Fruit fly (Drosophila melanogaster) whole organism, embryonic: ENCODE measurements around the gene ThrRS.
A peak's percentile ranks its signal among the peaks of the same experiment; 100 is the strongest.

Source experiments
- Abd-B ChIP-seq: fragments of 200-800 bp; sonication (Bioruptor generic); optimal IDR thresholded peaks from 2 replicates; lab custom pipeline; 2018; ENCODE audit warnings: missing biosample characterization, mild to moderate bottlenecking, missing genetic modification characterization, moderate library complexity
- CG10462 ChIP-seq: fragments of 200-800 bp; sonication (Bioruptor generic); optimal IDR thresholded peaks from 2 replicates; lab custom pipeline; 2016; ENCODE audit warnings: missing biosample characterization, missing genetic modification characterization
- CG12744 ChIP-seq: fragments of 200-800 bp; sonication (Bioruptor generic); optimal IDR thresholded peaks from 2 replicates; lab custom pipeline; 2016; ENCODE audit warnings: missing biosample characterization, missing genetic modification characterization
- CG13287 ChIP-seq: fragments of 200-800 bp; sonication (Bioruptor generic); IDR thresholded peaks from 2 replicates; pipeline ENCODE4 v1.3.6; 2022; ENCODE audit warnings: missing biosample characterization, missing genetic modification characterization; ENCODE audit not compliant: partially characterized antibody
- CG13424 ChIP-seq: fragments of 200-800 bp; sonication (Bioruptor generic); optimal IDR thresholded peaks from 2 replicates; lab custom pipeline; 2019; ENCODE audit warnings: missing biosample characterization, mild to moderate bottlenecking, missing genetic modification characterization, moderate library complexity
- CG17186 ChIP-seq: fragments of 200-800 bp; sonication (Bioruptor generic); optimal IDR thresholded peaks from 3 replicates; lab custom pipeline; 2017; ENCODE audit warnings: missing biosample characterization, missing genetic modification reagents, missing genetic modification characterization
- CG17359 ChIP-seq: fragments of 200-800 bp; sonication (Bioruptor generic); optimal IDR thresholded peaks from 3 replicates; lab custom pipeline; 2018; ENCODE audit warnings: missing biosample characterization, mild to moderate bottlenecking, missing genetic modification characterization, moderate library complexity
- CG2116 ChIP-seq: fragments of 200-800 bp; sonication (Bioruptor generic); optimal IDR thresholded peaks from 3 replicates; lab custom pipeline; 2018; ENCODE audit warnings: missing biosample characterization, mild to moderate bottlenecking, missing genetic modification characterization
- CG2875 ChIP-seq: fragments of 200-800 bp; sonication (Bioruptor generic); optimal IDR thresholded peaks from 2 replicates; lab custom pipeline; 2017; ENCODE audit warnings: missing biosample characterization, mild to moderate bottlenecking, missing genetic modification characterization, missing genetic modification reagents
- CG30020 ChIP-seq: fragments of 200-800 bp; optimal IDR thresholded peaks from 2 replicates; lab custom pipeline; 2019; ENCODE audit warnings: missing biosample characterization, mild to moderate bottlenecking, missing genetic modification characterization, moderate library complexity
- CG3407 ChIP-seq: fragments of 200-800 bp; sonication (Bioruptor generic); optimal IDR thresholded peaks from 2 replicates; lab custom pipeline; 2018; ENCODE audit warnings: missing biosample characterization, mild to moderate bottlenecking, missing genetic modification characterization
- CG4282 ChIP-seq: fragments of 200-800 bp; sonication (Bioruptor generic); optimal IDR thresholded peaks from 2 replicates; lab custom pipeline; 2016; ENCODE audit warnings: missing biosample characterization, missing genetic modification characterization
- CG4328 ChIP-seq: fragments of 200-800 bp; sonication (Bioruptor generic); optimal IDR thresholded peaks from 3 replicates; lab custom pipeline; 2017; ENCODE audit warnings: missing biosample characterization, missing genetic modification reagents, missing genetic modification characterization
- CG4360 ChIP-seq: fragments of 200-800 bp; sonication (Bioruptor generic); IDR thresholded peaks from 2 replicates; pipeline ENCODE4 v1.3.6; 2022; ENCODE audit warnings: missing biosample characterization, missing genetic modification characterization
- CG4730 ChIP-seq: fragments of 200-800 bp; sonication (Bioruptor generic); IDR thresholded peaks from 2 replicates; pipeline ENCODE4 v1.3.6; 2022; ENCODE audit warnings: missing biosample characterization, missing genetic modification characterization
- CG6813 ChIP-seq: fragments of 200-800 bp; sonication (Bioruptor generic); optimal IDR thresholded peaks from 2 replicates; lab custom pipeline; 2017; ENCODE audit warnings: missing biosample characterization, missing genetic modification characterization, mild to moderate bottlenecking, moderate library complexity, missing genetic modification reagents
- CG7372 ChIP-seq: fragments of 200-800 bp; sonication (Bioruptor generic); IDR thresholded peaks from 2 replicates; pipeline ENCODE4 v1.3.6; 2022; ENCODE audit warnings: missing biosample characterization, missing genetic modification characterization
- CG7987 ChIP-seq: fragments of 200-800 bp; sonication (Bioruptor generic); optimal IDR thresholded peaks from 2 replicates; lab custom pipeline; 2018; ENCODE audit warnings: missing biosample characterization, mild to moderate bottlenecking, missing genetic modification characterization, moderate library complexity
- CG9797 ChIP-seq: fragments of 200-800 bp; sonication (Bioruptor generic); optimal IDR thresholded peaks from 3 replicates; lab custom pipeline; 2018; ENCODE audit warnings: missing biosample characterization, mild to moderate bottlenecking, missing genetic modification characterization
- Camta ChIP-seq: fragments of 200-800 bp; sonication (Bioruptor generic); optimal IDR thresholded peaks from 2 replicates; lab custom pipeline; 2016; ENCODE audit warnings: missing biosample characterization, missing genetic modification characterization
- ERR ChIP-seq: fragments of 200-800 bp; sonication (Bioruptor generic); optimal IDR thresholded peaks from 2 replicates; lab custom pipeline; 2016; ENCODE audit warnings: missing biosample characterization, missing genetic modification characterization
- Hmx ChIP-seq: fragments of 200-800 bp; sonication (Bioruptor generic); optimal IDR thresholded peaks from 2 replicates; lab custom pipeline; 2016; ENCODE audit warnings: missing biosample characterization, missing genetic modification characterization
- Hsf ChIP-seq: fragments of 200-800 bp; sonication (Bioruptor generic); optimal IDR thresholded peaks from 3 replicates; lab custom pipeline; 2016; ENCODE audit warnings: missing biosample characterization, missing genetic modification characterization
- MBD-R2 ChIP-seq: fragments of 200-800 bp; sonication (Bioruptor generic); IDR thresholded peaks from 2 replicates; pipeline ENCODE4 v1.3.6; 2022; ENCODE audit warnings: missing biosample characterization, missing genetic modification characterization
- Nf-YA ChIP-seq: fragments of 200-800 bp; sonication (Bioruptor generic); IDR thresholded peaks from 2 replicates; pipeline ENCODE4 v1.3.6; 2022; ENCODE audit warnings: missing biosample characterization, missing genetic modification characterization
- Optix ChIP-seq: fragments of 200-800 bp; sonication (Bioruptor generic); IDR thresholded peaks from 3 replicates; pipeline ENCODE4 v1.3.6; 2022; ENCODE audit warnings: missing biosample characterization, missing genetic modification characterization
- Pdp1 ChIP-seq, 2 experiments: fragments of 200-800 bp; sonication (Bioruptor generic); optimal IDR thresholded peaks; 3 replicates each; lab custom pipeline; 2016; ENCODE audit warnings: missing biosample characterization in 2 of 2, missing genetic modification characterization in 2 of 2, mild to moderate bottlenecking in 1 of 2, moderate library complexity in 1 of 2
- Ssrp ChIP-seq: fragments of 200-800 bp; sonication (Bioruptor generic); optimal IDR thresholded peaks from 2 replicates; lab custom pipeline; 2018; ENCODE audit warnings: missing biosample characterization, mild to moderate bottlenecking, missing genetic modification characterization, moderate library complexity
- Tbp ChIP-seq: fragments of >200 bp; optimal IDR thresholded peaks from 2 replicates; lab custom pipeline; 2018; ENCODE audit warnings: missing biosample characterization, missing genetic modification characterization
- ab ChIP-seq: fragments of 200-800 bp; sonication (Bioruptor generic); optimal IDR thresholded peaks from 2 replicates; lab custom pipeline; 2016; ENCODE audit warnings: missing biosample characterization, missing genetic modification characterization
- abd-A ChIP-seq: fragments of 200-800 bp; sonication (Bioruptor generic); optimal IDR thresholded peaks from 3 replicates; lab custom pipeline; 2019; ENCODE audit warnings: missing biosample characterization, mild to moderate bottlenecking, missing genetic modification characterization, moderate library complexity
- cg ChIP-seq: fragments of 200-800 bp; sonication (Bioruptor generic); optimal IDR thresholded peaks from 3 replicates; lab custom pipeline; 2019; ENCODE audit warnings: missing biosample characterization, mild to moderate bottlenecking, missing genetic modification characterization, moderate library complexity
- emc ChIP-seq: fragments of 200-800 bp; sonication (Bioruptor generic); optimal IDR thresholded peaks from 2 replicates; lab custom pipeline; 2016; ENCODE audit warnings: missing biosample characterization, missing genetic modification characterization
- fd96Cb ChIP-seq: fragments of 200-800 bp; sonication (Bioruptor generic); optimal IDR thresholded peaks from 2 replicates; lab custom pipeline; 2018; ENCODE audit warnings: missing biosample characterization, mild to moderate bottlenecking, missing genetic modification characterization, moderate library complexity
- fu2 ChIP-seq: fragments of 200-800 bp; sonication (Bioruptor generic); optimal IDR thresholded peaks from 2 replicates; lab custom pipeline; 2016; ENCODE audit warnings: missing biosample characterization, missing genetic modification characterization
- gcm ChIP-seq: fragments of 200-800 bp; sonication (Bioruptor generic); optimal IDR thresholded peaks from 2 replicates; lab custom pipeline; 2019; ENCODE audit warnings: missing biosample characterization, mild to moderate bottlenecking, missing genetic modification characterization, moderate library complexity
- gem ChIP-seq: fragments of 200-800 bp; sonication (Bioruptor generic); optimal IDR thresholded peaks from 2 replicates; lab custom pipeline; 2019; ENCODE audit warnings: missing biosample characterization, mild to moderate bottlenecking, missing genetic modification characterization, moderate library complexity
- gsb ChIP-seq: fragments of 200-800 bp; sonication (Bioruptor generic); IDR thresholded peaks from 2 replicates; pipeline ENCODE4 v1.3.6; 2022; ENCODE audit warnings: missing biosample characterization, missing genetic modification characterization
- hkb ChIP-seq, 2 experiments: fragments of 200-800 bp in 1 of 2; fragments of >200 bp in 1 of 2; sonication (Bioruptor generic) in 1 of 2; IDR thresholded peaks in 1 of 2; optimal IDR thresholded peaks in 1 of 2; 2 replicates each; pipeline versions ENCODE4 v1.3.6 to Lab custom; 2017 to 2022; ENCODE audit warnings: missing biosample characterization in 1 of 2, missing genetic modification characterization in 1 of 2
- kni ChIP-seq: fragments of 200-800 bp; sonication (Bioruptor generic); optimal IDR thresholded peaks from 3 replicates; lab custom pipeline; 2017; ENCODE audit warnings: mild to moderate bottlenecking, missing biosample characterization, missing genetic modification reagents, missing genetic modification characterization
- knrl ChIP-seq: fragments of 200-800 bp; sonication (Bioruptor generic); IDR thresholded peaks from 3 replicates; pipeline ENCODE4 v1.3.6; 2022; ENCODE audit warnings: missing biosample characterization, missing genetic modification characterization; ENCODE audit not compliant: partially characterized antibody
- sc ChIP-seq, 3 experiments: fragments of >200 bp in 2 of 3; fragments of 200-800 bp in 1 of 3; sonication (Bioruptor generic) in 1 of 3; optimal IDR thresholded peaks; 2 replicates in 2 of 3; 3 replicates in 1 of 3; lab custom pipeline; 2017; ENCODE audit warnings: mild to moderate bottlenecking in 1 of 3, missing biosample characterization in 1 of 3, missing genetic modification characterization in 1 of 3, missing genetic modification reagents in 1 of 3
- scrt ChIP-seq: fragments of 200-800 bp; sonication (Bioruptor generic); optimal IDR thresholded peaks from 2 replicates; lab custom pipeline; 2018; ENCODE audit warnings: missing biosample characterization, mild to moderate bottlenecking, missing genetic modification characterization, moderate library complexity
- vfl ChIP-seq: fragments of 200-800 bp; sonication (Bioruptor generic); optimal IDR thresholded peaks from 2 replicates; lab custom pipeline; 2016; ENCODE audit warnings: missing biosample characterization, missing genetic modification characterization
- vnd ChIP-seq: fragments of 200-800 bp; sonication (Bioruptor generic); IDR thresholded peaks from 3 replicates; pipeline ENCODE4 v1.3.6; 2022; ENCODE audit warnings: missing biosample characterization, missing genetic modification characterization; ENCODE audit not compliant: partially characterized antibody
- wor ChIP-seq: fragments of 200-800 bp; sonication (Bioruptor generic); IDR thresholded peaks from 2 replicates; pipeline ENCODE4 v1.3.6; 2022; ENCODE audit warnings: missing biosample characterization, missing genetic modification characterization

Gene ThrRS

DNA sequence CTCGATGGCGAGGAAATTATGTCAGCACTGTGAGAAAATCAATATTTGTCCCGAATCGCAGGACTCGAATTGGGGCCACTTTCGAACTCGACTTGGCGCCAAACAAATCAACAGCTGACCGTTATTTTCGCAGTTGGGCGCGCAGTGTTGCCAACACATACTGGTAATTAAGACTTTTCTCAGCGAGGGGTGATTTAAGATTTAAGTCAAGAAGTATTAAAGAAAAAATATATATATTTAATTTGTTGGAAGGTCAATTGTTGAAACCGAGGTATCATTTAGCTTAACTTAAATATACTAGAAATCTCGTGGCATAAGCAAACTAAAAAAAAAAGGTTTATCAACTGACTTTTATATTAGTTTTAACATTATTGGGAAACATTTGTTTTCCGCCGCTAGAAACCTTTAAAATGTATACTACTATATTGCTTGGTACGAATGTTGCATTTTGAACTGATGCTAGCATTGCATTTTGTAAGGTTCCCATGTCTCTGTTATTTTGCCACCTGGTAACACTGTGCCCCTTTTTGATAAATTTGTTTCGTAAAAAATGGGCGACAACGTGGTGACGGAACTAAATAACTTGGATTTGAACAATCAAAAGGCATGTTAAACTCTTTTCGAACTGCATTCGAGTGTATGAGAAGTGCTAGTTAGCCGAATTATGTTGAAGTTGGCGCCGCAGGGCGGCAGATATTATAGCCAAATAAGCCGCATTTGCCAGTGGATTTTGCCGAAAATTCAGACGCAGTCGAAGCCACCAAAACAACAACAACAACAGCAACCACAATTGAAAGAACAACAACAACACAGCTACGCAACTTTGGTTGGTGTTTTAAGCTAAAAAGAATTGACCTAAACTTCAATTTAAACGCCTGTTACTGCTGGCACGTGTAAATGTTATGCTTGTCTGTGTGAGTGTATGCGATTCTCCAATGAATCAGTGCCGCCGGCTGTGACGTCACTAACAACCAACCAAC, at the start of gene ThrRS, which contains the start of gene Patsas (continued):
- peak; percentile 40; the same call in 1 of the 3 replicates for TF ChIP-seq knrl (GFP tag; lab: Robert Waterston, UW)
- TF ChIP-seq MBD-R2 (GFP tag; lab: Robert Waterston, UW) = peak; percentile 34; the same call in 1 of the 2 replicates
- peak; percentile 60 for TF ChIP-seq ab
- TF ChIP-seq CG4328 (GFP tag; lab: Kevin White, UChicago) = peak; percentile 71
- TF ChIP-seq scrt (GFP tag; lab: Kevin White, UChicago) = peak; percentile 75
- peak; percentile 70 to 80 for TF ChIP-seq Pdp1 (GFP tag; optimal IDR thresholded peaks at IDR 0.05; lab: Kevin White, UChicago)
- peak; percentile 81 for TF ChIP-seq CG4730 (GFP tag; lab: Robert Waterston, UW)
- TF ChIP-seq Hsf (GFP tag; lab: Kevin White, UChicago) = peak; percentile 88
- TF ChIP-seq CG17186 (GFP tag; lab: Kevin White, UChicago) = no peak
- peak; percentile 70 for TF ChIP-seq CG9797
- TF ChIP-seq Tbp (GFP tag; lab: Kevin White, UChicago) = no peak
- TF ChIP-seq CG13287 (GFP tag; lab: Robert Waterston, UW) = no peak; the same call in 1 of the 2 replicates
- TF ChIP-seq fd96Cb (tag; lab: Kevin White, UChicago) = peak; percentile 88
- peak; percentile 73 for TF ChIP-seq CG10462 (GFP tag; lab: Kevin White, UChicago)
- peak; percentile 41 for TF ChIP-seq Hmx (GFP tag; lab: Kevin White, UChicago)
- TF ChIP-seq wor (GFP tag; lab: Robert Waterston, UW) = peak; percentile 32; the same call in 1 of the 2 replicates
- peak; percentile 64 for TF ChIP-seq Nf-YA (GFP tag; lab: Robert Waterston, UW)
- TF ChIP-seq CG13424 (tag; lab: Kevin White, UChicago) = peak; percentile 91
- TF ChIP-seq Abd-B (GFP tag; lab: Kevin White, UChicago) = peak; percentile 96
- TF ChIP-seq CG4360 (GFP tag; lab: Robert Waterston, UW) = peak; percentile 90
- peak; percentile 86 for TF ChIP-seq CG17359 (tag; lab: Kevin White, UChicago)
- TF ChIP-seq CG12744 (GFP tag; lab: Kevin White, UChicago) = peak; percentile 56
- TF ChIP-seq cg = peak; percentile 69
- TF ChIP-seq sc (optimal IDR thresholded peaks at IDR 0.05; lab: Kevin White, UChicago) = no peak
- peak; percentile 72 for TF ChIP-seq sc (GFP tag; optimal IDR thresholded peaks at IDR 0.05; lab: Kevin White, UChicago)
- peak; percentile 76 for TF ChIP-seq gcm (GFP tag; lab: Kevin White, UChicago)
- peak; percentile 35 for TF ChIP-seq ERR (GFP tag; lab: Kevin White, UChicago)
- peak; percentile 92 for TF ChIP-seq CG30020 (tag; lab: Kevin White, UChicago)
- TF ChIP-seq Camta (GFP tag; lab: Kevin White, UChicago) = peak; percentile 61
- TF ChIP-seq emc (GFP tag; lab: Kevin White, UChicago) = peak; percentile 61
- peak; percentile 97 for TF ChIP-seq hkb (optimal IDR thresholded peaks at IDR 0.05; lab: Kevin White, UChicago)
- TF ChIP-seq hkb (GFP tag; IDR thresholded peaks at IDR 0.05; lab: Robert Waterston, UW) = peak; percentile 81
- peak; percentile 62 for TF ChIP-seq CG6813 (GFP tag; lab: Kevin White, UChicago)
- peak; percentile 53; the same call in 1 of the 3 replicates for TF ChIP-seq Optix (GFP tag; lab: Robert Waterston, UW)
- TF ChIP-seq kni (GFP tag; lab: Kevin White, UChicago) = no peak
- TF ChIP-seq fu2 = peak; percentile 69
- peak; percentile 20 for TF ChIP-seq CG7987 (GFP tag; lab: Kevin White, UChicago)
- TF ChIP-seq CG7372 = peak; percentile 82
- TF ChIP-seq vfl (GFP tag; lab: Kevin White, UChicago) = peak; percentile 76
- TF ChIP-seq CG4282 = peak; percentile 19
- no peak for TF ChIP-seq vnd (GFP tag; lab: Robert Waterston, UW)
- peak; percentile 47 for TF ChIP-seq CG2875 (GFP tag; lab: Kevin White, UChicago)
- peak; percentile 90 for TF ChIP-seq CG2116 (GFP tag; lab: Kevin White, UChicago)
- TF ChIP-seq gsb = peak; percentile 69
- TF ChIP-seq Ssrp (tag; lab: Kevin White, UChicago) = peak; percentile 88
- TF ChIP-seq gem (tag; lab: Kevin White, UChicago) = peak; percentile 94
- no peak for TF ChIP-seq abd-A (tag; lab: Kevin White, UChicago)
- TF ChIP-seq CG3407 (GFP tag; lab: Kevin White, UChicago) = no peak
